Worm (Caenorhabditis elegans) whole organism, mixed stage, embryonic: ENCODE measurements around the gene tag-244.
A peak's percentile ranks its signal among the peaks of the same experiment; 100 is the strongest.

Source experiments
- M03D4.4 ChIP-seq: sonication (generic microtip); optimal IDR thresholded peaks from 2 replicates; lab custom pipeline; 2017; ENCODE audit warnings: mild to moderate bottlenecking, missing genetic modification characterization, missing compliant biosample characterization
- blmp-1 ChIP-seq: fragments of 150-350 bp; optimal IDR thresholded peaks from 2 replicates; lab custom pipeline; 2014; ENCODE audit warnings: missing biosample characterization, missing genetic modification characterization
- ceh-39 ChIP-seq: fragments of 150-350 bp; optimal IDR thresholded peaks from 2 replicates; lab custom pipeline; 2014; ENCODE audit warnings: missing biosample characterization, missing genetic modification characterization
- ceh-43 ChIP-seq: fragments of 200-800 bp; sonication (Bioruptor generic); optimal IDR thresholded peaks from 2 replicates; lab custom pipeline; 2018; ENCODE audit warnings: mild to moderate bottlenecking, missing genetic modification characterization, moderate library complexity, missing compliant biosample characterization
- ceh-83 ChIP-seq: fragments of 200-800 bp; sonication (Bioruptor generic); optimal IDR thresholded peaks from 2 replicates; lab custom pipeline; 2018; ENCODE audit warnings: mild to moderate bottlenecking, missing genetic modification characterization, missing compliant biosample characterization
- ces-1 ChIP-seq: fragments of 150-350 bp; optimal IDR thresholded peaks from 2 replicates; lab custom pipeline; 2014; ENCODE audit warnings: missing biosample characterization, missing genetic modification reagents, missing genetic modification characterization
- cnd-1 ChIP-seq: fragments of 200-800 bp; sonication (Bioruptor generic); optimal IDR thresholded peaks from 2 replicates; lab custom pipeline; 2018; ENCODE audit warnings: mild to moderate bottlenecking, missing genetic modification characterization, missing compliant biosample characterization
- drap-1 ChIP-seq: fragments of 200-800 bp; sonication (Bioruptor generic); optimal IDR thresholded peaks from 3 replicates; lab custom pipeline; 2018; ENCODE audit warnings: mild to moderate bottlenecking, missing genetic modification characterization, missing compliant biosample characterization
- elt-1 ChIP-seq: sonication (generic microtip); optimal IDR thresholded peaks from 2 replicates; lab custom pipeline; 2017; ENCODE audit warnings: missing genetic modification characterization, mild to moderate bottlenecking, missing compliant biosample characterization, antibody characterized with exemption, moderate library complexity, borderline replicate concordance; ENCODE audit not compliant: insufficient read depth
- flh-1 ChIP-seq: fragments of 200-800 bp; sonication (Bioruptor generic); optimal IDR thresholded peaks from 2 replicates; lab custom pipeline; 2018; ENCODE audit warnings: mild to moderate bottlenecking, missing genetic modification characterization, moderate library complexity, missing compliant biosample characterization
- ham-2 ChIP-seq: fragments of 200-800 bp; sonication (Bioruptor generic); optimal IDR thresholded peaks from 2 replicates; lab custom pipeline; 2018; ENCODE audit warnings: mild to moderate bottlenecking, missing genetic modification characterization, missing compliant biosample characterization
- hlh-1 ChIP-seq: fragments of 150-350 bp; optimal IDR thresholded peaks from 2 replicates; lab custom pipeline; 2014; ENCODE audit warnings: missing biosample characterization, missing genetic modification reagents, missing genetic modification characterization
- lin-13 ChIP-seq: fragments of 150-350 bp; optimal IDR thresholded peaks from 2 replicates; lab custom pipeline; 2014; ENCODE audit warnings: missing biosample characterization, missing genetic modification characterization
- lin-32 ChIP-seq: fragments of 200-800 bp; sonication (Bioruptor generic); optimal IDR thresholded peaks from 2 replicates; lab custom pipeline; 2018; ENCODE audit warnings: mild to moderate bottlenecking, missing genetic modification characterization, missing compliant biosample characterization
- lsy-2 ChIP-seq: fragments of 150-350 bp; optimal IDR thresholded peaks from 2 replicates; lab custom pipeline; 2014; ENCODE audit warnings: missing biosample characterization, missing genetic modification characterization
- mab-5 ChIP-seq: fragments of 150-350 bp; optimal IDR thresholded peaks from 2 replicates; lab custom pipeline; 2014; ENCODE audit warnings: missing biosample characterization, missing genetic modification characterization
- mep-1 ChIP-seq: fragments of 150-350 bp; optimal IDR thresholded peaks from 2 replicates; lab custom pipeline; 2017; ENCODE audit warnings: missing biosample characterization, missing genetic modification reagents, missing genetic modification characterization, inconsistent platforms
- mls-2 ChIP-seq: sonication (generic microtip); optimal IDR thresholded peaks from 2 replicates; lab custom pipeline; 2016; ENCODE audit warnings: mild to moderate bottlenecking, missing genetic modification characterization, moderate library complexity, missing compliant biosample characterization
- nhr-12 ChIP-seq: fragments of 150-350 bp; optimal IDR thresholded peaks from 2 replicates; lab custom pipeline; 2014; ENCODE audit warnings: missing biosample characterization, missing genetic modification characterization
- nhr-237 ChIP-seq: fragments of 150-350 bp; optimal IDR thresholded peaks from 2 replicates; lab custom pipeline; 2014; ENCODE audit warnings: missing biosample characterization, missing genetic modification characterization
- nhr-28 ChIP-seq: fragments of 150-350 bp; optimal IDR thresholded peaks from 2 replicates; lab custom pipeline; 2014; ENCODE audit warnings: missing biosample characterization, missing genetic modification characterization
- nhr-76 ChIP-seq: sonication (generic microtip); optimal IDR thresholded peaks from 2 replicates; lab custom pipeline; 2017; ENCODE audit warnings: missing biosample characterization, missing genetic modification characterization
- pha-4 ChIP-seq: fragments of 150-350 bp; optimal IDR thresholded peaks from 2 replicates; lab custom pipeline; 2018; ENCODE audit warnings: missing biosample characterization, missing genetic modification reagents, missing genetic modification characterization
- sem-2 ChIP-seq: fragments of 200-800 bp; sonication (Bioruptor generic); optimal IDR thresholded peaks from 2 replicates; lab custom pipeline; 2018; ENCODE audit warnings: mild to moderate bottlenecking, missing genetic modification characterization, missing compliant biosample characterization
- snpc-4 ChIP-seq: fragments of 150-350 bp; optimal IDR thresholded peaks from 2 replicates; lab custom pipeline; 2014; ENCODE audit warnings: missing biosample characterization, missing genetic modification characterization
- sptf-1 ChIP-seq: sonication (generic microtip); optimal IDR thresholded peaks from 2 replicates; lab custom pipeline; 2017; ENCODE audit warnings: mild to moderate bottlenecking, missing genetic modification characterization, moderate library complexity, missing compliant biosample characterization
- tbx-8 ChIP-seq: fragments of 200-800 bp; sonication (Bioruptor generic); optimal IDR thresholded peaks from 2 replicates; lab custom pipeline; 2018; ENCODE audit warnings: mild to moderate bottlenecking, missing genetic modification characterization, moderate library complexity, missing compliant biosample characterization
- unc-120 ChIP-seq: sonication (generic microtip); optimal IDR thresholded peaks from 2 replicates; lab custom pipeline; 2017; ENCODE audit warnings: missing genetic modification characterization, missing compliant biosample characterization; ENCODE audit not compliant: poor library complexity, severe bottlenecking
- unc-62 ChIP-seq: fragments of 150-350 bp; optimal IDR thresholded peaks from 2 replicates; lab custom pipeline; 2014; ENCODE audit warnings: missing biosample characterization, missing genetic modification reagents, missing genetic modification characterization
- ztf-11 ChIP-seq: fragments of 150-350 bp; optimal IDR thresholded peaks from 2 replicates; lab custom pipeline; 2014; ENCODE audit warnings: missing biosample characterization, missing genetic modification characterization

Gene tag-244

ce11 chrIV:1550578-1550977 is at the start of gene tag-244:
Gene tag-244, plus strand, starts transcription at chrIV:1550878.
- no peak for TF ChIP-seq elt-1 (tag; lab: Kevin White, UChicago)
- TF ChIP-seq, all 35 proteins: peak for 0

ce11 chrIV:1510241-1510640 is 40.4 kb upstream of the tag-244 start, which contains the start of gene txt-4:
Gene txt-4, plus strand, starts transcription at chrIV:1510564.
- TF ChIP-seq unc-120: no peak
- TF ChIP-seq ztf-11 (tag; lab: Kevin White, UChicago): no peak
- no peak for TF ChIP-seq nhr-237
- no peak for TF ChIP-seq ceh-39 (tag; lab: Kevin White, UChicago)
- TF ChIP-seq lin-32: no peak
- TF ChIP-seq tbx-8 (GFP tag; lab: Kevin White, UChicago): no peak
- TF ChIP-seq ceh-43: no peak
- TF ChIP-seq nhr-76 (tag; lab: Kevin White, UChicago): no peak
- TF ChIP-seq lsy-2: no peak
- TF ChIP-seq mep-1 (tag; lab: Kevin White, UChicago): no peak
- no peak for TF ChIP-seq pha-4 (tag; lab: Kevin White, UChicago)
- no peak for TF ChIP-seq mls-2 (tag; lab: Kevin White, UChicago)
- TF ChIP-seq drap-1 (GFP tag; lab: Kevin White, UChicago): no peak

ce11 chrIV:1512944-1513343 is 37.7 kb upstream of the tag-244 start:
- TF ChIP-seq sem-2 (GFP tag; lab: Kevin White, UChicago): no peak
- no peak for TF ChIP-seq lsy-2
- TF ChIP-seq unc-120: no peak
- no peak for TF ChIP-seq nhr-76 (tag; lab: Kevin White, UChicago)
- TF ChIP-seq blmp-1 (tag; lab: Kevin White, UChicago): no peak
- TF ChIP-seq lin-13 (tag; lab: Kevin White, UChicago): no peak
- no peak for TF ChIP-seq nhr-12 (tag; lab: Kevin White, UChicago)
- TF ChIP-seq flh-1: no peak
- TF ChIP-seq sptf-1 (tag; lab: Kevin White, UChicago): no peak
- TF ChIP-seq unc-62 (GFP tag; lab: Kevin White, UChicago): no peak
- no peak for TF ChIP-seq lin-32
- TF ChIP-seq nhr-237: no peak
- TF ChIP-seq ceh-43: no peak
- TF ChIP-seq ceh-39 (tag; lab: Kevin White, UChicago): no peak
- no peak for TF ChIP-seq hlh-1
- TF ChIP-seq ham-2: no peak

- peak; percentile 10 for TF ChIP-seq ham-2
- TF ChIP-seq mls-2 (tag; lab: Kevin White, UChicago): peak; percentile 12
- peak; percentile 41 for TF ChIP-seq cnd-1
- peak; percentile 22 for TF ChIP-seq sem-2 (GFP tag; lab: Kevin White, UChicago)
- TF ChIP-seq elt-1 (tag; lab: Kevin White, UChicago): no peak
Measured at ce11 chrIV:1514415-1514814, 36.3 kb upstream of the tag-244 start.

- no peak for TF ChIP-seq nhr-76 (tag; lab: Kevin White, UChicago)
- TF ChIP-seq ztf-11 (tag; lab: Kevin White, UChicago): no peak
- TF ChIP-seq snpc-4 (tag; lab: Kevin White, UChicago): no peak
- no peak for TF ChIP-seq lin-32
- TF ChIP-seq sem-2 (GFP tag; lab: Kevin White, UChicago): no peak
- no peak for TF ChIP-seq mls-2 (tag; lab: Kevin White, UChicago)
- no peak for TF ChIP-seq ces-1 (GFP tag; lab: Kevin White, UChicago)
- no peak for TF ChIP-seq nhr-237
- TF ChIP-seq sptf-1 (tag; lab: Kevin White, UChicago): no peak
- TF ChIP-seq tbx-8 (GFP tag; lab: Kevin White, UChicago): no peak
- TF ChIP-seq nhr-28 (tag; lab: Kevin White, UChicago): no peak
- no peak for TF ChIP-seq blmp-1 (tag; lab: Kevin White, UChicago)
- no peak for TF ChIP-seq M03D4.4 (tag; lab: Kevin White, UChicago)
- TF ChIP-seq, all 35 proteins: peak for 0
Measured at ce11 chrIV:1515891-1516290, 34.8 kb upstream of the tag-244 start.

- TF ChIP-seq unc-62 (GFP tag; lab: Kevin White, UChicago) (no peak), nhr-28 (tag; lab: Kevin White, UChicago) (no peak), mep-1 (tag; lab: Kevin White, UChicago) (no peak), sptf-1 (tag; lab: Kevin White, UChicago) (no peak), mab-5 (tag; lab: Kevin White, UChicago) (no peak), ceh-83 (GFP tag; lab: Kevin White, UChicago) (no peak), lin-13 (tag; lab: Kevin White, UChicago) (no peak), lsy-2 (no peak), tbx-8 (GFP tag; lab: Kevin White, UChicago) (no peak), ztf-11 (tag; lab: Kevin White, UChicago) (no peak), sem-2 (GFP tag; lab: Kevin White, UChicago) (no peak), ces-1 (GFP tag; lab: Kevin White, UChicago) (no peak), lin-32 (no peak), cnd-1 (no peak), nhr-76 (tag; lab: Kevin White, UChicago) (no peak), ceh-43 (no peak)
Measured at ce11 chrIV:1516527-1516926, 34.2 kb upstream of the tag-244 start, which contains the start of gene clec-172. Gene clec-172, minus strand, starts transcription at chrIV:1516627.
